Fruit fly (Drosophila melanogaster): ENCODE results near the gene BBS8.

BBS8 gene

dm6 chr2L:421119-421821 is 1.4 kb upstream of the BBS8 start, which contains the start of the genes CG11885 and CG13692:
Gene CG11885 (minus strand): TSS chr2L:421450.
Gene CG13692 (plus strand): TSS chr2L:421771.
- TF ChIP-seq CTCF (optimal IDR thresholded peaks at IDR 0.05): peak; percentile 92 to 94
- no peak for TF ChIP-seq CG8478 (optimal IDR thresholded peaks at IDR 0.05)

- TF ChIP-seq CTCF (optimal IDR thresholded peaks at IDR 0.05) (no peak), CG8478 (optimal IDR thresholded peaks at IDR 0.05) (no peak)
Measured at dm6 chr2L:423160-423559, 487 bp downstream of the BBS8 start.

dm6 chr2L:425491-425890 is 2.8 kb downstream of the BBS8 start:
- no peak for TF ChIP-seq CG8478 (optimal IDR thresholded peaks at IDR 0.05)
- no peak for TF ChIP-seq CTCF (optimal IDR thresholded peaks at IDR 0.05)

dm6 chr2L:426449-426848 is 3.8 kb downstream of the BBS8 start:
- TF ChIP-seq CG8478 (optimal IDR thresholded peaks at IDR 0.05) (no peak), CTCF (optimal IDR thresholded peaks at IDR 0.05) (no peak)

dm6 chr2L:427338-428234 is 4.9 kb downstream of the BBS8 start:
- TF ChIP-seq CTCF (optimal IDR thresholded peaks at IDR 0.05) (no peak), CG8478 (optimal IDR thresholded peaks at IDR 0.05) (no peak)

- TF ChIP-seq CG8478 (optimal IDR thresholded peaks at IDR 0.05): no peak
- TF ChIP-seq CTCF (optimal IDR thresholded peaks at IDR 0.05): no peak
Measured at dm6 chr2L:428380-428989, 5.8 kb downstream of the BBS8 start.

dm6 chr2L:429680-430484 is 7.2 kb downstream of the BBS8 start:
- TF ChIP-seq CG8478 (optimal IDR thresholded peaks at IDR 0.05): no peak
- no peak for TF ChIP-seq CTCF (optimal IDR thresholded peaks at IDR 0.05)

dm6 chr2L:430820-431628 is 8.4 kb downstream of the BBS8 start, which contains the start of gene ex:
Gene ex (plus strand): TSS chr2L:431227.
- TF ChIP-seq CTCF (optimal IDR thresholded peaks at IDR 0.05) (peak in 1 of 2 experiments; percentile 24), CG8478 (optimal IDR thresholded peaks at IDR 0.05) (no peak)

dm6 chr2L:431629-431984 is 8.9 kb downstream of the BBS8 start:
- no peak for TF ChIP-seq CG8478 (optimal IDR thresholded peaks at IDR 0.05)
- no peak for TF ChIP-seq CTCF (optimal IDR thresholded peaks at IDR 0.05)

dm6 chr2L:432119-432518 is 9.4 kb downstream of the BBS8 start:
- TF ChIP-seq CTCF (optimal IDR thresholded peaks at IDR 0.05) (no peak), CG8478 (optimal IDR thresholded peaks at IDR 0.05) (no peak)

dm6 chr2L:434439-434838 is 11.8 kb downstream of the BBS8 start:
- TF ChIP-seq CTCF (optimal IDR thresholded peaks at IDR 0.05) (no peak), CG8478 (optimal IDR thresholded peaks at IDR 0.05) (no peak)

- TF ChIP-seq CTCF (optimal IDR thresholded peaks at IDR 0.05) (no peak), CG8478 (optimal IDR thresholded peaks at IDR 0.05) (no peak)
Measured at dm6 chr2L:435311-435806, 12.7 kb downstream of the BBS8 start.

dm6 chr2L:437498-437897 is 14.8 kb downstream of the BBS8 start:
- no peak for TF ChIP-seq CG8478 (optimal IDR thresholded peaks at IDR 0.05)
- no peak for TF ChIP-seq CTCF (optimal IDR thresholded peaks at IDR 0.05)

dm6 chr2L:439339-439738 is 16.7 kb downstream of the BBS8 start:
- TF ChIP-seq CG8478 (optimal IDR thresholded peaks at IDR 0.05) (no peak), CTCF (optimal IDR thresholded peaks at IDR 0.05) (no peak)

Measured in S2 (cell line).